Fruit fly (Drosophila melanogaster) whole organism, embryonic: ENCODE results near the gene CG11726.

Source experiments
- Abd-B ChIP-seq: fragments of 200-800 bp; sonication (Bioruptor generic); optimal IDR thresholded peaks from 2 replicates; lab custom pipeline; 2018; ENCODE audit warnings: missing biosample characterization, mild to moderate bottlenecking, missing genetic modification characterization, moderate library complexity
- Aef1 ChIP-seq: fragments of 200-800 bp; sonication (Bioruptor generic); IDR thresholded peaks from 3 replicates; pipeline ENCODE4 v1.3.6; 2022; ENCODE audit warnings: missing biosample characterization, missing genetic modification characterization
- Atf6 ChIP-seq: fragments of 200-800 bp; sonication (Bioruptor generic); IDR thresholded peaks from 2 replicates; pipeline ENCODE4 v1.3.6; 2022; ENCODE audit warnings: missing biosample characterization, missing genetic modification characterization
- B-H2 ChIP-seq: fragments of 200-800 bp; sonication (Bioruptor generic); optimal IDR thresholded peaks from 2 replicates; lab custom pipeline; 2018; ENCODE audit warnings: missing biosample characterization, mild to moderate bottlenecking, missing genetic modification characterization
- CG10274 ChIP-seq: fragments of 200-800 bp; sonication (Bioruptor generic); optimal IDR thresholded peaks from 3 replicates; lab custom pipeline; 2017; ENCODE audit warnings: missing biosample characterization, mild to moderate bottlenecking, missing genetic modification characterization
- CG10431 ChIP-seq: fragments of 200-800 bp; sonication (Bioruptor generic); optimal IDR thresholded peaks from 3 replicates; lab custom pipeline; 2018; ENCODE audit warnings: missing biosample characterization, mild to moderate bottlenecking, missing genetic modification characterization
- CG10565 ChIP-seq: fragments of 200-800 bp; sonication (Bioruptor generic); optimal IDR thresholded peaks from 3 replicates; lab custom pipeline; 2016; ENCODE audit warnings: missing biosample characterization, mild to moderate bottlenecking, missing genetic modification characterization
- CG12219 ChIP-seq: fragments of 200-800 bp; sonication (Bioruptor generic); optimal IDR thresholded peaks from 3 replicates; lab custom pipeline; 2018; ENCODE audit warnings: missing biosample characterization, mild to moderate bottlenecking, missing genetic modification characterization
- CG15479 ChIP-seq: fragments of 200-800 bp; sonication (Bioruptor generic); optimal IDR thresholded peaks from 3 replicates; lab custom pipeline; 2019; ENCODE audit warnings: missing biosample characterization, mild to moderate bottlenecking, missing genetic modification characterization, moderate library complexity
- CG15696 ChIP-seq: fragments of 200-800 bp; sonication (Bioruptor generic); optimal IDR thresholded peaks from 2 replicates; lab custom pipeline; 2019; ENCODE audit warnings: missing biosample characterization, mild to moderate bottlenecking, missing genetic modification characterization, moderate library complexity
- CG17186 ChIP-seq: fragments of 200-800 bp; sonication (Bioruptor generic); optimal IDR thresholded peaks from 3 replicates; lab custom pipeline; 2017; ENCODE audit warnings: missing biosample characterization, missing genetic modification reagents, missing genetic modification characterization
- CG17829 ChIP-seq: fragments of 200-800 bp; optimal IDR thresholded peaks from 2 replicates; lab custom pipeline; 2019; ENCODE audit warnings: missing biosample characterization, mild to moderate bottlenecking, missing genetic modification characterization, moderate library complexity
- CG18476 ChIP-seq: fragments of 200-800 bp; sonication (Bioruptor generic); optimal IDR thresholded peaks from 2 replicates; lab custom pipeline; 2016; ENCODE audit warnings: missing biosample characterization, mild to moderate bottlenecking, missing genetic modification characterization
- CG3407 ChIP-seq: fragments of 200-800 bp; sonication (Bioruptor generic); optimal IDR thresholded peaks from 2 replicates; lab custom pipeline; 2018; ENCODE audit warnings: missing biosample characterization, mild to moderate bottlenecking, missing genetic modification characterization
- CG6175 ChIP-seq: fragments of 200-800 bp; sonication (Bioruptor generic); IDR thresholded peaks from 3 replicates; pipeline ENCODE4 v1.3.6; 2022; ENCODE audit warnings: missing biosample characterization, missing genetic modification characterization
- CG6254 ChIP-seq: fragments of 200-800 bp; sonication (Bioruptor generic); optimal IDR thresholded peaks from 3 replicates; lab custom pipeline; 2017; ENCODE audit warnings: mild to moderate bottlenecking, missing biosample characterization, missing genetic modification reagents, missing genetic modification characterization
- CG6689 ChIP-seq: fragments of 200-800 bp; sonication (Bioruptor generic); IDR thresholded peaks from 2 replicates; pipeline ENCODE4 v1.3.6; 2022; ENCODE audit warnings: missing biosample characterization, missing genetic modification characterization
- CG7556 ChIP-seq: fragments of 200-800 bp; sonication (Bioruptor generic); optimal IDR thresholded peaks from 2 replicates; lab custom pipeline; 2017; ENCODE audit warnings: missing biosample characterization, mild to moderate bottlenecking, missing genetic modification characterization
- CG7745 ChIP-seq: fragments of 200-800 bp; sonication (Bioruptor generic); optimal IDR thresholded peaks from 2 replicates; lab custom pipeline; 2018; ENCODE audit warnings: missing biosample characterization, mild to moderate bottlenecking, missing genetic modification characterization, moderate library complexity
- CG7963 ChIP-seq: fragments of 200-800 bp; sonication (Bioruptor generic); IDR thresholded peaks from 3 replicates; pipeline ENCODE4 v1.3.6; 2022; ENCODE audit warnings: missing biosample characterization, missing genetic modification characterization; ENCODE audit not compliant: partially characterized antibody
- CG7987 ChIP-seq: fragments of 200-800 bp; sonication (Bioruptor generic); optimal IDR thresholded peaks from 2 replicates; lab custom pipeline; 2018; ENCODE audit warnings: missing biosample characterization, mild to moderate bottlenecking, missing genetic modification characterization, moderate library complexity
- CG9215 ChIP-seq: fragments of 200-800 bp; sonication (Bioruptor generic); IDR thresholded peaks from 2 replicates; pipeline ENCODE4 v1.3.6; 2022; ENCODE audit warnings: missing biosample characterization, missing genetic modification characterization
- CG9876 ChIP-seq: fragments of 200-800 bp; sonication (Bioruptor generic); optimal IDR thresholded peaks from 2 replicates; lab custom pipeline; 2016; ENCODE audit warnings: missing biosample characterization, missing genetic modification characterization
- Chrac-16 ChIP-seq: fragments of 200-800 bp; sonication (Bioruptor generic); optimal IDR thresholded peaks from 3 replicates; lab custom pipeline; 2016; ENCODE audit warnings: missing biosample characterization, missing genetic modification characterization
- CoRest ChIP-seq: fragments of 200-800 bp; sonication (Bioruptor generic); optimal IDR thresholded peaks from 3 replicates; lab custom pipeline; 2018; ENCODE audit warnings: missing biosample characterization, mild to moderate bottlenecking, missing genetic modification characterization, moderate library complexity
- D ChIP-seq, 2 experiments: fragments of 200-800 bp in 1 of 2; fragments of >200 bp in 1 of 2; sonication (Bioruptor generic) in 1 of 2; optimal IDR thresholded peaks; 2 replicates in 1 of 2; 3 replicates in 1 of 2; lab custom pipeline; 2017; ENCODE audit warnings: mild to moderate bottlenecking in 1 of 2, missing biosample characterization in 1 of 2, missing genetic modification characterization in 1 of 2, missing genetic modification reagents in 1 of 2
- Dbx ChIP-seq: fragments of 200-800 bp; sonication (Bioruptor generic); IDR thresholded peaks from 3 replicates; pipeline ENCODE4 v1.3.6; 2022; ENCODE audit warnings: missing biosample characterization, missing genetic modification characterization
- Eip74EF ChIP-seq, 2 experiments: fragments of 200-800 bp in 1 of 2; fragments of >200 bp in 1 of 2; sonication (Bioruptor generic) in 1 of 2; optimal IDR thresholded peaks; 2 replicates each; lab custom pipeline; 2017 to 2019; ENCODE audit warnings: missing biosample characterization in 2 of 2, missing genetic modification characterization in 2 of 2, mild to moderate bottlenecking in 1 of 2, moderate library complexity in 1 of 2
- Ets97D ChIP-seq: fragments of 200-800 bp; sonication (Bioruptor generic); optimal IDR thresholded peaks from 3 replicates; lab custom pipeline; 2016; ENCODE audit warnings: missing biosample characterization, missing genetic modification characterization
- Med ChIP-seq: fragments of 200-800 bp; sonication (Bioruptor generic); peaks from one replicate; lab custom pipeline; 2016; ENCODE audit warnings: missing biosample characterization, missing genetic modification characterization, mild to moderate bottlenecking, inconsistent platforms, moderate library complexity
- Scr ChIP-seq: fragments of 200-800 bp; sonication (Bioruptor generic); IDR thresholded peaks from 2 replicates; pipeline ENCODE4 v1.3.6; 2022; ENCODE audit warnings: missing biosample characterization, missing genetic modification characterization; ENCODE audit not compliant: partially characterized antibody
- ase ChIP-seq: fragments of 200-800 bp; sonication (Bioruptor generic); IDR thresholded peaks from 3 replicates; pipeline ENCODE4 v1.3.6; 2022; ENCODE audit warnings: missing biosample characterization, missing genetic modification characterization
- bsh ChIP-seq, 2 experiments: fragments of 200-800 bp; sonication (Bioruptor generic); optimal IDR thresholded peaks; 2 replicates each; lab custom pipeline; 2017 to 2018; ENCODE audit warnings: mild to moderate bottlenecking in 2 of 2, missing biosample characterization in 2 of 2, missing genetic modification characterization in 2 of 2, moderate library complexity in 1 of 2
- crol ChIP-seq: fragments of 200-800 bp; sonication (Bioruptor generic); IDR thresholded peaks from 2 replicates; pipeline ENCODE4 v1.3.6; 2022; ENCODE audit warnings: missing biosample characterization, missing genetic modification characterization
- dmrt99B ChIP-seq: fragments of 200-800 bp; sonication (Bioruptor generic); optimal IDR thresholded peaks from 2 replicates; lab custom pipeline; 2018; ENCODE audit warnings: missing biosample characterization, mild to moderate bottlenecking, missing genetic modification characterization, moderate library complexity
- exex ChIP-seq: fragments of 200-800 bp; sonication (Bioruptor generic); optimal IDR thresholded peaks from 4 replicates; lab custom pipeline; 2018; ENCODE audit warnings: missing biosample characterization, mild to moderate bottlenecking, missing genetic modification characterization, moderate library complexity
- gfzf ChIP-seq: fragments of 200-800 bp; sonication (Bioruptor generic); optimal IDR thresholded peaks from 2 replicates; lab custom pipeline; 2016; ENCODE audit warnings: missing biosample characterization, mild to moderate bottlenecking, missing genetic modification characterization, moderate library complexity
- hb ChIP-seq: fragments of 200-800 bp; sonication (Bioruptor generic); IDR thresholded peaks from 3 replicates; pipeline ENCODE4 v1.3.6; 2022; ENCODE audit warnings: missing biosample characterization, missing genetic modification characterization; ENCODE audit not compliant: partially characterized antibody
- jumu ChIP-seq: fragments of 200-800 bp; sonication (Bioruptor generic); optimal IDR thresholded peaks from 3 replicates; lab custom pipeline; 2016; ENCODE audit warnings: missing biosample characterization, missing genetic modification characterization
- kni ChIP-seq: fragments of 200-800 bp; sonication (Bioruptor generic); optimal IDR thresholded peaks from 3 replicates; lab custom pipeline; 2017; ENCODE audit warnings: mild to moderate bottlenecking, missing biosample characterization, missing genetic modification reagents, missing genetic modification characterization
- mirr ChIP-seq: fragments of 200-800 bp; sonication (Bioruptor generic); optimal IDR thresholded peaks from 3 replicates; lab custom pipeline; 2018; ENCODE audit warnings: missing biosample characterization, mild to moderate bottlenecking, missing genetic modification characterization
- oc ChIP-seq: fragments of 200-800 bp; sonication (Bioruptor generic); optimal IDR thresholded peaks from 2 replicates; lab custom pipeline; 2018; ENCODE audit warnings: missing biosample characterization, mild to moderate bottlenecking, missing genetic modification characterization, moderate library complexity
- seq ChIP-seq: fragments of 200-800 bp; sonication (Bioruptor generic); IDR thresholded peaks from 2 replicates; pipeline ENCODE4 v1.3.6; 2022; ENCODE audit warnings: missing biosample characterization, missing genetic modification characterization
- sob ChIP-seq: fragments of 200-800 bp; sonication (Bioruptor generic); IDR thresholded peaks from 2 replicates; pipeline ENCODE4 v1.3.6; 2022; ENCODE audit warnings: missing biosample characterization, missing genetic modification characterization
- trem ChIP-seq: fragments of 200-800 bp; optimal IDR thresholded peaks from 3 replicates; lab custom pipeline; 2019; ENCODE audit warnings: missing biosample characterization, mild to moderate bottlenecking, missing genetic modification characterization, moderate library complexity
- zfh2 ChIP-seq: fragments of 200-800 bp; sonication (Bioruptor generic); optimal IDR thresholded peaks from 2 replicates; lab custom pipeline; 2016; ENCODE audit warnings: missing biosample characterization, missing genetic modification characterization

The CG11726 gene

DNA sequence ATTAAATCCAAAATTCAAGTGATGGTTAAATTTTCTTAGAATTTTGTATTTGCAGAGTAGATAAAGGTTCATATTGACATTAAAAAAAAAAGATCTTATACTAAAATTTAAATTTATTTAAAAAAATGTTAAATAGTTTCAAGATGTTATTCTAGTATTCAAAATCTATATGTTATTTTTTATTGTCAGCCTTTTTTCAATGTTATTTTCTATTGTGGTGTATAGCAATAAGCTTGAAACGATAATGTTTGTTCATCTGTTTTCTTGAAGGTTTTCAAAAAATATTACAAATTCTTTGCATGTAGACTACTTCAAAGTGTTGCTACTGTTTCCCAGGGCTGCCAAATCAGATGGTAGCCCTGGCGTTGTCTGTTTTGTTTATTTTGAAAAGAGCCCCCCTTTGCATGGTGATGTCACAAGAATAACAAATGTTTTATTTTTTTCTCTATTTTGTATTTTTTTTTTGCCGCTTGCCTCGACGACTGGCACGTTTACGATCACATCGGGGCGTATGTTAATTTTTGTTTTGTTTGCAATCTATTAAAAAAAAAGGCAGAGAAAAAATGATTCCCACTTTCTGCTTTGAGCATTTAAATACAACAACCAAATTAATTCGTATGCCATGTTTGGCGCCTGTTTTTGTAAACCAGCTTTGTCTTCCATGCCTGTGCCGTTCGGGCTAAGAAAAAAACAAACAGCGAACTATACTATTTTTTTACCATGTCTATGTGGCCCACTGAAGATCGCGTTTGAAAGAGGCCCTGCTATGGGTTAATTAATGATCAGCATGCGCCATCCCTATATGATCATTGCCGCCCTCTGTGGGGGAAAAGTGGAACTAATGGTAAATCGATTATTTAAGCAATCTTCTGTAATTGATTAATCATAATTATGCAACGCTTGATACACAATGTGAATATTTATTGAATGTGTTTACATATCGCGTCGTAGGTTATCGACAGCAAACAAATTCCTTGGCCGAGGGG is 43.5 kb upstream of the CG11726 start (continued):
- no peak for TF ChIP-seq gfzf
- TF ChIP-seq CG6689 (GFP tag; lab: Robert Waterston, UW): peak; percentile 48; the same call in 1 of the 2 replicates
- peak; percentile 52; the same call in 1 of the 3 replicates for TF ChIP-seq Dbx (GFP tag; lab: Robert Waterston, UW)
- TF ChIP-seq CG10274 (GFP tag; lab: Kevin White, UChicago): no peak
- peak; percentile 42 for TF ChIP-seq B-H2 (GFP tag; lab: Kevin White, UChicago)
- peak; percentile 54 for TF ChIP-seq Chrac-16
- TF ChIP-seq CG3407 (GFP tag; lab: Kevin White, UChicago): no peak
- TF ChIP-seq CG17829 (tag; lab: Kevin White, UChicago): peak; percentile 73
- TF ChIP-seq Eip74EF (GFP tag; optimal IDR thresholded peaks at IDR 0.05; lab: Kevin White, UChicago): peak in 1 of 2 experiments; percentile 36
- TF ChIP-seq CG9876 (GFP tag; lab: Kevin White, UChicago): no peak
- peak; percentile 40 for TF ChIP-seq trem (tag; lab: Kevin White, UChicago)
- TF ChIP-seq kni: peak; percentile 48
- TF ChIP-seq CG17186 (GFP tag; lab: Kevin White, UChicago): peak; percentile 23
- TF ChIP-seq sob (GFP tag; lab: Robert Waterston, UW): peak; percentile 18
- peak; percentile 27; the same call in 1 of the 2 replicates for TF ChIP-seq Scr (GFP tag; lab: Robert Waterston, UW)
- no peak for TF ChIP-seq Ets97D
- TF ChIP-seq dmrt99B (tag; lab: Kevin White, UChicago): peak; percentile 52
- TF ChIP-seq CoRest (tag; lab: Kevin White, UChicago): peak; percentile 84
- no peak for TF ChIP-seq CG10431 (GFP tag; lab: Kevin White, UChicago)
- no peak for TF ChIP-seq jumu (GFP tag; lab: Kevin White, UChicago)
- TF ChIP-seq CG15696: peak; percentile 45
- TF ChIP-seq D (optimal IDR thresholded peaks at IDR 0.05; lab: Kevin White, UChicago): no peak
- peak; percentile 30 for TF ChIP-seq D (GFP tag; optimal IDR thresholded peaks at IDR 0.05; lab: Kevin White, UChicago)
- TF ChIP-seq oc (tag; lab: Kevin White, UChicago): no peak
- peak; percentile 85 for TF ChIP-seq Med (GFP tag; lab: Kevin White, UChicago)
- TF ChIP-seq hb: no peak
- TF ChIP-seq CG9215 (GFP tag; lab: Robert Waterston, UW): peak; percentile 57
- TF ChIP-seq CG7987 (GFP tag; lab: Kevin White, UChicago): peak; percentile 4
- peak; percentile 36 for TF ChIP-seq exex (tag; lab: Kevin White, UChicago)
- no peak for TF ChIP-seq CG10565 (GFP tag; lab: Kevin White, UChicago)
- TF ChIP-seq seq (GFP tag; lab: Robert Waterston, UW): peak; percentile 36; the same call in 1 of the 2 replicates
- peak; percentile 59 for TF ChIP-seq crol (GFP tag; lab: Robert Waterston, UW)
- TF ChIP-seq CG7556: peak; percentile 57
- no peak for TF ChIP-seq CG15479 (GFP tag; lab: Kevin White, UChicago)
- TF ChIP-seq bsh (GFP tag; optimal IDR thresholded peaks at IDR 0.05; lab: Kevin White, UChicago): peak; percentile 53 to 85
- no peak for TF ChIP-seq CG7963 (GFP tag; lab: Robert Waterston, UW)
- TF ChIP-seq CG7745 (tag; lab: Kevin White, UChicago): no peak
- TF ChIP-seq ase: peak; percentile 47; the same call in 2 of the 3 replicates
- peak; percentile 41; the same call in 1 of the 3 replicates for TF ChIP-seq CG6175
- TF ChIP-seq mirr (GFP tag; lab: Kevin White, UChicago): peak; percentile 77
- TF ChIP-seq Aef1: peak; percentile 40; the same call in 1 of the 3 replicates
- no peak for TF ChIP-seq Abd-B (GFP tag; lab: Kevin White, UChicago)
- no peak; the same call in 1 of the 2 replicates for TF ChIP-seq Atf6
- TF ChIP-seq CG6254 (GFP tag; lab: Kevin White, UChicago): peak; percentile 27
- TF ChIP-seq CG12219 (GFP tag; lab: Kevin White, UChicago): no peak
- TF ChIP-seq zfh2 (GFP tag; lab: Kevin White, UChicago): no peak
- no peak for TF ChIP-seq CG18476
